Worm (Caenorhabditis elegans) whole organism, L3 larva: ENCODE data around the gene F47B8.13.

Source experiments
- R02D3.7 ChIP-seq: fragments of 150-350 bp; optimal IDR thresholded peaks from 2 replicates; lab custom pipeline; 2014; ENCODE audit warnings: missing biosample characterization, missing genetic modification characterization
- ama-1 ChIP-seq: fragments of 150-350 bp; optimal IDR thresholded peaks from 2 replicates; lab custom pipeline; 2018
- ceh-82 ChIP-seq: fragments of 150-350 bp; optimal IDR thresholded peaks from 2 replicates; lab custom pipeline; 2014; ENCODE audit warnings: missing biosample characterization, missing genetic modification characterization
- elt-1 ChIP-seq: fragments of 150-350 bp; optimal IDR thresholded peaks from 2 replicates; lab custom pipeline; 2014; ENCODE audit warnings: missing biosample characterization, missing genetic modification characterization
- elt-3 ChIP-seq, 3 experiments: fragments of 150-350 bp in 1 of 3; sonication (generic microtip) in 2 of 3; optimal IDR thresholded peaks; 2 replicates in 2 of 3; 4 replicates in 1 of 3; lab custom pipeline; 2014 to 2017; ENCODE audit warnings: missing biosample characterization in 3 of 3, missing genetic modification characterization in 3 of 3
- fkh-10 ChIP-seq: sonication (generic microtip); optimal IDR thresholded peaks from 2 replicates; lab custom pipeline; 2017; ENCODE audit warnings: missing biosample characterization, missing genetic modification reagents, missing genetic modification characterization
- fos-1 ChIP-seq: fragments of 150-350 bp; optimal IDR thresholded peaks from 2 replicates; lab custom pipeline; 2014; ENCODE audit warnings: missing biosample characterization, missing genetic modification characterization
- hmg-11 ChIP-seq: sonication (generic microtip); optimal IDR thresholded peaks from 2 replicates; lab custom pipeline; 2016; ENCODE audit warnings: missing genetic modification characterization, missing compliant biosample characterization
- lin-39 ChIP-seq: fragments of 150-350 bp; optimal IDR thresholded peaks from 2 replicates; lab custom pipeline; 2018; ENCODE audit warnings: missing biosample characterization, missing genetic modification reagents, missing genetic modification characterization
- mml-1 ChIP-seq: fragments of 150-350 bp; sonication (generic microtip); optimal IDR thresholded peaks from 3 replicates; lab custom pipeline; 2014; ENCODE audit warnings: missing biosample characterization, missing genetic modification characterization
- pqm-1 ChIP-seq: fragments of 150-350 bp; optimal IDR thresholded peaks from 2 replicates; lab custom pipeline; 2017; ENCODE audit warnings: missing biosample characterization, missing genetic modification characterization, inconsistent platforms
- unc-39 ChIP-seq: sonication (generic microtip); optimal IDR thresholded peaks from 4 replicates; lab custom pipeline; 2017; ENCODE audit warnings: missing biosample characterization, missing genetic modification characterization
- ztf-11 ChIP-seq: fragments of 150-350 bp; optimal IDR thresholded peaks from 2 replicates; lab custom pipeline; 2014; ENCODE audit warnings: missing biosample characterization, missing genetic modification characterization

- TF ChIP-seq hmg-11 (tag; lab: Kevin White, UChicago) = no peak
- TF ChIP-seq ceh-82 = no peak
- no peak for TF ChIP-seq fkh-10
- no peak for TF ChIP-seq ztf-11 (tag; lab: Kevin White, UChicago)
- TF ChIP-seq R02D3.7 (tag; lab: Kevin White, UChicago) = no peak
- TF ChIP-seq elt-3 (tag; optimal IDR thresholded peaks at IDR 0.05; lab: Kevin White, UChicago) = no peak
- TF ChIP-seq fos-1 (tag; lab: Kevin White, UChicago) = no peak
- no peak for TF ChIP-seq pqm-1 (tag; lab: Kevin White, UChicago)
- TF ChIP-seq unc-39 (tag; lab: Kevin White, UChicago) = no peak
- no peak for TF ChIP-seq elt-1 (tag; lab: Kevin White, UChicago)
- no peak for TF ChIP-seq lin-39
- no peak for TF ChIP-seq ama-1
- no peak for TF ChIP-seq mml-1
Measured at ce11 chrV:14341672-14342071, 22.1 kb upstream of the F47B8.13 start, which contains the start of gene F47B8.10.
